Worm (Caenorhabditis elegans) whole organism, L1 larva: ENCODE results near the gene F10E9.5.

Experiments
- C34B4.2 ChIP-seq: sonication (generic microtip); optimal IDR thresholded peaks from 2 replicates; lab custom pipeline; 2017; ENCODE audit warnings: mild to moderate bottlenecking, missing genetic modification characterization, missing compliant biosample characterization
- fkh-10 ChIP-seq: sonication (generic microtip); optimal IDR thresholded peaks from 2 replicates; lab custom pipeline; 2017; ENCODE audit warnings: missing biosample characterization, missing genetic modification reagents, missing genetic modification characterization
- lin-39 ChIP-seq: fragments of 150-350 bp; optimal IDR thresholded peaks from 2 replicates; lab custom pipeline; 2014; ENCODE audit warnings: missing biosample characterization, missing genetic modification reagents, missing genetic modification characterization
- nhr-12 ChIP-seq: sonication (generic microtip); optimal IDR thresholded peaks from 2 replicates; lab custom pipeline; 2017; ENCODE audit warnings: missing biosample characterization, missing genetic modification characterization
- nhr-71 ChIP-seq: sonication (generic microtip); optimal IDR thresholded peaks from 2 replicates; lab custom pipeline; 2016; ENCODE audit warnings: mild to moderate bottlenecking, missing genetic modification characterization, moderate library complexity, missing compliant biosample characterization
- pqm-1 ChIP-seq: sonication (generic microtip); optimal IDR thresholded peaks from 3 replicates; lab custom pipeline; 2017; ENCODE audit warnings: missing biosample characterization, missing genetic modification characterization
- skn-1 ChIP-seq: fragments of 150-350 bp; optimal IDR thresholded peaks from 2 replicates; lab custom pipeline; 2014; ENCODE audit warnings: missing biosample characterization, missing genetic modification characterization
- unc-98 ChIP-seq: fragments of 200-800 bp; sonication (Bioruptor generic); IDR thresholded peaks from 2 replicates; pipeline ENCODE4 v1.3.6; 2022; ENCODE audit warnings: missing genetic modification characterization, missing compliant biosample characterization

- TF ChIP-seq C34B4.2 (tag; lab: Kevin White, UChicago) (no peak), unc-98 (GFP tag; lab: Robert Waterston, UW) (no peak), fkh-10 (GFP tag; lab: Kevin White, UChicago) (no peak), lin-39 (tag; lab: Kevin White, UChicago) (no peak), nhr-12 (no peak), nhr-71 (tag; lab: Kevin White, UChicago) (no peak), pqm-1 (tag; lab: Kevin White, UChicago) (no peak), skn-1 (tag; lab: Kevin White, UChicago) (no peak)
Measured at ce11 chrIII:8298216-8298920, 9.0 kb upstream of the F10E9.5 start.
